Fruit fly (Drosophila melanogaster) whole organism, embryonic: ENCODE data around the gene CG7183.

Source experiments
- BEAF-32 ChIP-seq: fragments of 200-800 bp; sonication (Bioruptor generic); optimal IDR thresholded peaks from 3 replicates; lab custom pipeline; 2017; ENCODE audit warnings: missing biosample characterization, missing genetic modification characterization, mild to moderate bottlenecking, moderate library complexity, missing genetic modification reagents
- C15 ChIP-seq: fragments of 200-800 bp; sonication (Bioruptor generic); IDR thresholded peaks from 3 replicates; pipeline ENCODE4 v1.3.6; 2022; ENCODE audit warnings: missing biosample characterization, missing genetic modification characterization
- CG11398 ChIP-seq: fragments of 200-800 bp; sonication (Bioruptor generic); optimal IDR thresholded peaks from 2 replicates; lab custom pipeline; 2016; ENCODE audit warnings: missing biosample characterization, missing genetic modification characterization
- CG13424 ChIP-seq: fragments of 200-800 bp; sonication (Bioruptor generic); optimal IDR thresholded peaks from 2 replicates; lab custom pipeline; 2019; ENCODE audit warnings: missing biosample characterization, mild to moderate bottlenecking, missing genetic modification characterization, moderate library complexity
- CG14050 ChIP-seq: fragments of 200-800 bp; sonication (Bioruptor generic); IDR thresholded peaks from 3 replicates; pipeline ENCODE4 v1.3.6; 2022; ENCODE audit warnings: missing biosample characterization, missing genetic modification characterization
- CG15269 ChIP-seq: fragments of 200-800 bp; sonication (Bioruptor generic); optimal IDR thresholded peaks from 2 replicates; lab custom pipeline; 2018; ENCODE audit warnings: missing biosample characterization, mild to moderate bottlenecking, missing genetic modification characterization, moderate library complexity
- CG15514 ChIP-seq: fragments of 200-800 bp; sonication (Bioruptor generic); optimal IDR thresholded peaks from 3 replicates; lab custom pipeline; 2017; ENCODE audit warnings: missing biosample characterization, missing genetic modification characterization, mild to moderate bottlenecking, moderate library complexity, missing genetic modification reagents
- CG16815 ChIP-seq: fragments of 200-800 bp; sonication (Bioruptor generic); optimal IDR thresholded peaks from 3 replicates; lab custom pipeline; 2017; ENCODE audit warnings: missing biosample characterization, mild to moderate bottlenecking, missing genetic modification characterization
- CG17568 ChIP-seq: fragments of 200-800 bp; sonication (Bioruptor generic); optimal IDR thresholded peaks from 2 replicates; lab custom pipeline; 2018; ENCODE audit warnings: missing biosample characterization, mild to moderate bottlenecking, missing genetic modification characterization, moderate library complexity
- CG2202 ChIP-seq: fragments of 200-800 bp; sonication (Bioruptor generic); optimal IDR thresholded peaks from 2 replicates; lab custom pipeline; 2018; ENCODE audit warnings: missing biosample characterization, mild to moderate bottlenecking, missing genetic modification characterization
- CG2678 ChIP-seq: fragments of 200-800 bp; sonication (Bioruptor generic); optimal IDR thresholded peaks from 3 replicates; lab custom pipeline; 2019; ENCODE audit warnings: missing biosample characterization, mild to moderate bottlenecking, missing genetic modification characterization, moderate library complexity
- CG30431 ChIP-seq: fragments of 200-800 bp; sonication (Bioruptor generic); optimal IDR thresholded peaks from 2 replicates; lab custom pipeline; 2017; ENCODE audit warnings: missing biosample characterization, missing genetic modification characterization
- CG31365 ChIP-seq: fragments of 200-800 bp; sonication (Bioruptor generic); optimal IDR thresholded peaks from 2 replicates; lab custom pipeline; 2018; ENCODE audit warnings: missing biosample characterization, mild to moderate bottlenecking, missing genetic modification characterization
- CG32532 ChIP-seq: fragments of 200-800 bp; sonication (Bioruptor generic); IDR thresholded peaks from 2 replicates; pipeline ENCODE4 v1.3.6; 2022; ENCODE audit warnings: missing biosample characterization, missing genetic modification characterization
- CG33213 ChIP-seq: fragments of 200-800 bp; sonication (Bioruptor generic); optimal IDR thresholded peaks from 3 replicates; lab custom pipeline; 2016; ENCODE audit warnings: missing biosample characterization, missing genetic modification characterization
- CG3838 ChIP-seq: fragments of 200-800 bp; sonication (Bioruptor generic); optimal IDR thresholded peaks from 3 replicates; lab custom pipeline; 2016; ENCODE audit warnings: missing biosample characterization, missing genetic modification characterization
- CG3995 ChIP-seq: fragments of 200-800 bp; sonication (Bioruptor generic); optimal IDR thresholded peaks from 3 replicates; lab custom pipeline; 2016; ENCODE audit warnings: missing biosample characterization, missing genetic modification characterization
- CG6175 ChIP-seq: fragments of 200-800 bp; sonication (Bioruptor generic); IDR thresholded peaks from 3 replicates; pipeline ENCODE4 v1.3.6; 2022; ENCODE audit warnings: missing biosample characterization, missing genetic modification characterization
- CG7556 ChIP-seq: fragments of 200-800 bp; sonication (Bioruptor generic); optimal IDR thresholded peaks from 2 replicates; lab custom pipeline; 2017; ENCODE audit warnings: missing biosample characterization, mild to moderate bottlenecking, missing genetic modification characterization
- CG7839 ChIP-seq: fragments of 200-800 bp; sonication (Bioruptor generic); optimal IDR thresholded peaks from 3 replicates; lab custom pipeline; 2018; ENCODE audit warnings: missing biosample characterization, mild to moderate bottlenecking, missing genetic modification characterization, moderate library complexity
- CG8924 ChIP-seq: fragments of 200-800 bp; optimal IDR thresholded peaks from 3 replicates; lab custom pipeline; 2019; ENCODE audit warnings: missing biosample characterization, mild to moderate bottlenecking, missing genetic modification characterization, moderate library complexity
- CkIIα-i1 ChIP-seq: fragments of 200-800 bp; sonication (Bioruptor generic); IDR thresholded peaks from 2 replicates; pipeline ENCODE4 v1.3.6; 2022; ENCODE audit warnings: missing biosample characterization, missing genetic modification characterization
- Dip3 ChIP-seq: fragments of 200-800 bp; sonication (Bioruptor generic); optimal IDR thresholded peaks from 3 replicates; lab custom pipeline; 2016; ENCODE audit warnings: missing biosample characterization, missing genetic modification characterization
- Dref ChIP-seq: fragments of 200-800 bp; sonication (Bioruptor generic); IDR thresholded peaks from 2 replicates; pipeline ENCODE4 v1.3.6; 2022; ENCODE audit warnings: missing biosample characterization, missing genetic modification characterization
- Drgx ChIP-seq: fragments of 200-800 bp; sonication (Bioruptor generic); IDR thresholded peaks from 2 replicates; pipeline ENCODE4 v1.3.6; 2022; ENCODE audit warnings: missing biosample characterization, missing genetic modification characterization
- Elba2 ChIP-seq: fragments of 200-800 bp; sonication (Bioruptor generic); optimal IDR thresholded peaks from 3 replicates; lab custom pipeline; 2016; ENCODE audit warnings: missing biosample characterization, missing genetic modification characterization
- Fer1 ChIP-seq: fragments of 200-800 bp; sonication (Bioruptor generic); optimal IDR thresholded peaks from 2 replicates; lab custom pipeline; 2017; ENCODE audit warnings: missing biosample characterization, mild to moderate bottlenecking, missing genetic modification characterization
- NC2α ChIP-seq: fragments of 200-800 bp; sonication (Bioruptor generic); optimal IDR thresholded peaks from 2 replicates; lab custom pipeline; 2016; ENCODE audit warnings: missing biosample characterization, missing genetic modification characterization
- Nf-YA ChIP-seq: fragments of 200-800 bp; sonication (Bioruptor generic); IDR thresholded peaks from 2 replicates; pipeline ENCODE4 v1.3.6; 2022; ENCODE audit warnings: missing biosample characterization, missing genetic modification characterization
- NfI ChIP-seq: fragments of 200-800 bp; sonication (Bioruptor generic); optimal IDR thresholded peaks from 3 replicates; lab custom pipeline; 2018; ENCODE audit warnings: missing biosample characterization, mild to moderate bottlenecking, missing genetic modification characterization, moderate library complexity
- Ptx1 ChIP-seq: fragments of 200-800 bp; sonication (Bioruptor generic); IDR thresholded peaks from 2 replicates; pipeline ENCODE4 v1.3.6; 2022; ENCODE audit warnings: missing biosample characterization, missing genetic modification characterization
- Taf1 ChIP-seq: fragments of 200-800 bp; sonication (Bioruptor generic); IDR thresholded peaks from 2 replicates; pipeline ENCODE4 v1.3.6; 2022; ENCODE audit warnings: missing biosample characterization, missing genetic modification characterization
- ab ChIP-seq: fragments of 200-800 bp; sonication (Bioruptor generic); optimal IDR thresholded peaks from 2 replicates; lab custom pipeline; 2016; ENCODE audit warnings: missing biosample characterization, missing genetic modification characterization
- aop ChIP-seq: fragments of 200-800 bp; sonication (Bioruptor generic); IDR thresholded peaks from 2 replicates; pipeline ENCODE4 v1.3.6; 2022; ENCODE audit warnings: missing biosample characterization, missing genetic modification characterization
- ap ChIP-seq: fragments of 200-800 bp; sonication (Bioruptor generic); IDR thresholded peaks from 2 replicates; pipeline ENCODE4 v1.3.6; 2022; ENCODE audit warnings: missing biosample characterization, missing genetic modification characterization
- az2 ChIP-seq: fragments of 200-800 bp; sonication (Bioruptor generic); optimal IDR thresholded peaks from 3 replicates; lab custom pipeline; 2016; ENCODE audit warnings: missing biosample characterization, missing genetic modification characterization
- cg ChIP-seq: fragments of 200-800 bp; sonication (Bioruptor generic); optimal IDR thresholded peaks from 3 replicates; lab custom pipeline; 2019; ENCODE audit warnings: missing biosample characterization, mild to moderate bottlenecking, missing genetic modification characterization, moderate library complexity
- chm ChIP-seq: fragments of 200-800 bp; sonication (Bioruptor generic); IDR thresholded peaks from 2 replicates; pipeline ENCODE4 v1.3.6; 2022; ENCODE audit warnings: missing biosample characterization, missing genetic modification characterization
- dati ChIP-seq: fragments of 200-800 bp; sonication (Bioruptor generic); IDR thresholded peaks from 2 replicates; pipeline ENCODE4 v1.3.6; 2022; ENCODE audit warnings: missing biosample characterization, missing genetic modification characterization
- fru ChIP-seq: fragments of >200 bp; optimal IDR thresholded peaks from 2 replicates; lab custom pipeline; 2017
- gem ChIP-seq: fragments of 200-800 bp; sonication (Bioruptor generic); optimal IDR thresholded peaks from 2 replicates; lab custom pipeline; 2019; ENCODE audit warnings: missing biosample characterization, mild to moderate bottlenecking, missing genetic modification characterization, moderate library complexity
- gfzf ChIP-seq: fragments of 200-800 bp; sonication (Bioruptor generic); optimal IDR thresholded peaks from 2 replicates; lab custom pipeline; 2016; ENCODE audit warnings: missing biosample characterization, mild to moderate bottlenecking, missing genetic modification characterization, moderate library complexity
- hb ChIP-seq: fragments of 200-800 bp; sonication (Bioruptor generic); IDR thresholded peaks from 3 replicates; pipeline ENCODE4 v1.3.6; 2022; ENCODE audit warnings: missing biosample characterization, missing genetic modification characterization; ENCODE audit not compliant: partially characterized antibody
- insv ChIP-seq, 2 experiments: fragments of 200-800 bp; sonication (Bioruptor generic); optimal IDR thresholded peaks; 3 replicates each; lab custom pipeline; 2016 to 2018; ENCODE audit warnings: missing biosample characterization in 2 of 2, missing genetic modification characterization in 2 of 2
- nmo ChIP-seq: fragments of 200-800 bp; sonication (Bioruptor generic); optimal IDR thresholded peaks from 2 replicates; lab custom pipeline; 2018; ENCODE audit warnings: missing biosample characterization, mild to moderate bottlenecking, missing genetic modification characterization, moderate library complexity
- pho ChIP-seq: fragments of 200-800 bp; sonication (Bioruptor generic); optimal IDR thresholded peaks from 2 replicates; lab custom pipeline; 2016; ENCODE audit warnings: missing biosample characterization, missing genetic modification characterization
- psq ChIP-seq: fragments of 200-800 bp; sonication (Bioruptor generic); optimal IDR thresholded peaks from 2 replicates; lab custom pipeline; 2017; ENCODE audit warnings: missing biosample characterization, missing genetic modification characterization
- row ChIP-seq: fragments of 200-800 bp; sonication (Bioruptor generic); IDR thresholded peaks from 3 replicates; pipeline ENCODE4 v1.3.6; 2022; ENCODE audit warnings: missing biosample characterization, missing genetic modification characterization
- salm ChIP-seq: fragments of 200-800 bp; sonication (Bioruptor generic); optimal IDR thresholded peaks from 2 replicates; lab custom pipeline; 2018; ENCODE audit warnings: missing biosample characterization, mild to moderate bottlenecking, missing genetic modification characterization
- scrt ChIP-seq: fragments of 200-800 bp; sonication (Bioruptor generic); optimal IDR thresholded peaks from 2 replicates; lab custom pipeline; 2018; ENCODE audit warnings: missing biosample characterization, mild to moderate bottlenecking, missing genetic modification characterization, moderate library complexity
- sd ChIP-seq: fragments of 200-800 bp; sonication (Bioruptor generic); optimal IDR thresholded peaks from 3 replicates; lab custom pipeline; 2018; ENCODE audit warnings: missing biosample characterization, mild to moderate bottlenecking, missing genetic modification characterization, moderate library complexity
- sob ChIP-seq: fragments of 200-800 bp; sonication (Bioruptor generic); IDR thresholded peaks from 2 replicates; pipeline ENCODE4 v1.3.6; 2022; ENCODE audit warnings: missing biosample characterization, missing genetic modification characterization
- tap ChIP-seq: fragments of 200-800 bp; optimal IDR thresholded peaks from 3 replicates; lab custom pipeline; 2019; ENCODE audit warnings: missing biosample characterization, mild to moderate bottlenecking, missing genetic modification characterization, moderate library complexity

The CG7183 gene

DNA sequence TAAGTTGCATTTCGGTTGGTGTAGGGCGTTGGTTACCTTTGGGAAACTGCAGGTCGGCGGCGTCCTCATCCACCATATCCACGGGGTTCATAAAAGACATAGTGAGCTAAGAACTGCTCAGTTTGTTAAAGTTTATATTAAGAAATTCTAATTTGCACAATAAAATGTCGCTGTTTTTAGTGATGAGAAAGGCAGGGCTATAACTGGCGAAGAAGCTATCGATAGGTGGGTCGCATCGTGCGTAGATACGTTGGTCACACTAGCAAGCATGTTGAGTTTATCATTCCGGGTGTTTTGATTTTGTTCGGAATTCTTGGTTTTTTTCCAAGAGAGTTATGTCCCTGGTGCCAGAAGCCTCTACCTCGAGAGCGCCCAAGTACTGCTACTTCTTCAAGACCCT lies 34.8 kb upstream of the CG7183 start, which contains the start of the genes Ada2a, Polr2D, Tgs1 and moi (continued):
- no peak for TF ChIP-seq aop
- no peak for TF ChIP-seq hb (GFP tag; lab: Robert Waterston, UW)
- TF ChIP-seq sd (tag; lab: Kevin White, UChicago): peak; percentile 40
- no peak for TF ChIP-seq scrt (GFP tag; lab: Kevin White, UChicago)
- no peak for TF ChIP-seq Drgx (GFP tag; lab: Robert Waterston, UW)
- TF ChIP-seq CG15514 (GFP tag; lab: Kevin White, UChicago): peak; percentile 48
- no peak for TF ChIP-seq chm (GFP tag; lab: Robert Waterston, UW)
- no peak for TF ChIP-seq CG2678 (tag; lab: Kevin White, UChicago)
- no peak for TF ChIP-seq CG14050
- no peak for TF ChIP-seq CG11398
- peak; percentile 7 for TF ChIP-seq nmo (GFP tag; lab: Kevin White, UChicago)
- no peak for TF ChIP-seq psq (GFP tag; lab: Kevin White, UChicago)
- TF ChIP-seq az2 (GFP tag; lab: Kevin White, UChicago): no peak
- TF ChIP-seq CG13424: no peak
- TF ChIP-seq NC2α (GFP tag; lab: Kevin White, UChicago): no peak
- TF ChIP-seq gem (tag; lab: Kevin White, UChicago): no peak
- peak; percentile 82 for TF ChIP-seq Dref (GFP tag; lab: Robert Waterston, UW)
- no peak for TF ChIP-seq Dip3 (GFP tag; lab: Kevin White, UChicago)
- no peak for TF ChIP-seq Fer1 (GFP tag; lab: Kevin White, UChicago)
- no peak for TF ChIP-seq pho (GFP tag; lab: Kevin White, UChicago)
- no peak for TF ChIP-seq CG30431
- TF ChIP-seq gfzf: peak; percentile 60
- no peak for TF ChIP-seq CG6175 (GFP tag; lab: Robert Waterston, UW)
- no peak for TF ChIP-seq CG8924 (tag; lab: Kevin White, UChicago)
- no peak for TF ChIP-seq CG15269 (tag; lab: Kevin White, UChicago)
- TF ChIP-seq tap (tag; lab: Kevin White, UChicago): no peak
- no peak for TF ChIP-seq Ptx1 (GFP tag; lab: Robert Waterston, UW)
- TF ChIP-seq CkIIα-i1 (GFP tag; lab: Robert Waterston, UW): no peak
- no peak for TF ChIP-seq salm (tag; lab: Kevin White, UChicago)
- no peak for TF ChIP-seq insv (GFP tag; optimal IDR thresholded peaks at IDR 0.05; lab: Kevin White, UChicago)
- no peak for TF ChIP-seq row
- no peak for TF ChIP-seq CG33213 (GFP tag; lab: Kevin White, UChicago)
- TF ChIP-seq CG17568 (GFP tag; lab: Kevin White, UChicago): no peak
- TF ChIP-seq dati (GFP tag; lab: Robert Waterston, UW): no peak
- no peak for TF ChIP-seq CG7556 (GFP tag; lab: Kevin White, UChicago)
- TF ChIP-seq fru (lab: Kevin White, UChicago): no peak
- TF ChIP-seq CG3838 (GFP tag; lab: Kevin White, UChicago): no peak
- TF ChIP-seq cg (GFP tag; lab: Kevin White, UChicago): no peak
- TF ChIP-seq sob (GFP tag; lab: Robert Waterston, UW): no peak
- peak; percentile 85 for TF ChIP-seq BEAF-32 (GFP tag; lab: Kevin White, UChicago)
- TF ChIP-seq CG7839 (tag; lab: Kevin White, UChicago): no peak
- no peak for TF ChIP-seq NfI (GFP tag; lab: Kevin White, UChicago)
- TF ChIP-seq CG16815 (GFP tag; lab: Kevin White, UChicago): no peak
- TF ChIP-seq CG32532 (GFP tag; lab: Robert Waterston, UW): no peak
- TF ChIP-seq Taf1 (GFP tag; lab: Robert Waterston, UW): no peak
- TF ChIP-seq CG2202 (tag; lab: Kevin White, UChicago): no peak
- no peak for TF ChIP-seq C15 (GFP tag; lab: Robert Waterston, UW)
- TF ChIP-seq CG31365: no peak
- TF ChIP-seq CG3995 (GFP tag; lab: Kevin White, UChicago): peak; percentile 10
- no peak for TF ChIP-seq ab (GFP tag; lab: Kevin White, UChicago)
- TF ChIP-seq Elba2 (GFP tag; lab: Kevin White, UChicago): peak; percentile 55
- TF ChIP-seq Nf-YA (GFP tag; lab: Robert Waterston, UW): no peak
- no peak for TF ChIP-seq ap (GFP tag; lab: Robert Waterston, UW)
